Worm (Caenorhabditis elegans) whole organism, L2 larva: ENCODE measurements around the gene ZK596.3.

Experiments used
- C34F6.9 ChIP-seq: fragments of 150-350 bp; optimal IDR thresholded peaks from 2 replicates; lab custom pipeline; 2014; ENCODE audit warnings: missing biosample characterization, missing genetic modification characterization
- F13H6.1 ChIP-seq: sonication (generic microtip); optimal IDR thresholded peaks from 2 replicates; lab custom pipeline; 2016; ENCODE audit warnings: missing genetic modification characterization, missing compliant biosample characterization
- R02D3.7 ChIP-seq: fragments of 150-350 bp; optimal IDR thresholded peaks from 2 replicates; lab custom pipeline; 2014; ENCODE audit warnings: missing biosample characterization, missing genetic modification characterization
- Y55F3AM.14 ChIP-seq: fragments of 200-800 bp; sonication (Bioruptor generic); optimal IDR thresholded peaks from 2 replicates; lab custom pipeline; 2018; ENCODE audit warnings: mild to moderate bottlenecking, missing genetic modification characterization, missing compliant biosample characterization
- ZK546.5 ChIP-seq: sonication (generic microtip); optimal IDR thresholded peaks from 2 replicates; lab custom pipeline; 2017; ENCODE audit warnings: missing biosample characterization, missing genetic modification characterization
- alr-1 ChIP-seq: fragments of 150-350 bp; optimal IDR thresholded peaks from 2 replicates; lab custom pipeline; 2014; ENCODE audit warnings: missing biosample characterization, missing genetic modification characterization
- aly-2 ChIP-seq: fragments of 150-350 bp; optimal IDR thresholded peaks from 2 replicates; lab custom pipeline; 2014; ENCODE audit warnings: missing biosample characterization, missing genetic modification characterization
- ama-1 ChIP-seq: fragments of 150-350 bp; optimal IDR thresholded peaks from 2 replicates; lab custom pipeline; 2018; ENCODE audit warnings: inconsistent platforms
- blmp-1 ChIP-seq: sonication (generic microtip); optimal IDR thresholded peaks from 2 replicates; lab custom pipeline; 2017; ENCODE audit warnings: missing genetic modification characterization, mild to moderate bottlenecking, missing compliant biosample characterization, antibody characterized with exemption, moderate library complexity; ENCODE audit not compliant: insufficient read depth
- ceh-16 ChIP-seq: fragments of 150-350 bp; optimal IDR thresholded peaks from 2 replicates; lab custom pipeline; 2014; ENCODE audit warnings: missing biosample characterization, missing genetic modification characterization
- ceh-82 ChIP-seq: fragments of 150-350 bp; optimal IDR thresholded peaks from 2 replicates; lab custom pipeline; 2014; ENCODE audit warnings: missing biosample characterization, missing genetic modification characterization
- crh-2 ChIP-seq: sonication (generic microtip); optimal IDR thresholded peaks from 2 replicates; lab custom pipeline; 2017; ENCODE audit warnings: missing biosample characterization, missing genetic modification characterization
- dmd-4 ChIP-seq: sonication (generic microtip); optimal IDR thresholded peaks from 2 replicates; lab custom pipeline; 2017; ENCODE audit warnings: missing biosample characterization, missing genetic modification characterization
- egl-27 ChIP-seq: sonication (generic microtip); optimal IDR thresholded peaks from 3 replicates; lab custom pipeline; 2017; ENCODE audit warnings: missing biosample characterization, missing genetic modification reagents, missing genetic modification characterization
- elt-1 ChIP-seq: fragments of 150-350 bp; optimal IDR thresholded peaks from 2 replicates; lab custom pipeline; 2014; ENCODE audit warnings: missing biosample characterization, missing genetic modification characterization
- elt-3 ChIP-seq: sonication (generic microtip); optimal IDR thresholded peaks from 2 replicates; lab custom pipeline; 2017; ENCODE audit warnings: missing biosample characterization, missing genetic modification characterization
- fos-1 ChIP-seq: fragments of 150-350 bp; optimal IDR thresholded peaks from 2 replicates; lab custom pipeline; 2014; ENCODE audit warnings: missing biosample characterization, missing genetic modification characterization
- gmeb-1 ChIP-seq: fragments of 150-350 bp; optimal IDR thresholded peaks from 2 replicates; lab custom pipeline; 2014; ENCODE audit warnings: missing biosample characterization, missing genetic modification characterization
- lin-11 ChIP-seq: fragments of 150-350 bp; sonication (generic microtip); optimal IDR thresholded peaks from 2 replicates; lab custom pipeline; 2014; ENCODE audit warnings: missing biosample characterization, missing genetic modification characterization, inconsistent platforms, mixed read lengths
- lin-13 ChIP-seq: fragments of 150-350 bp; optimal IDR thresholded peaks from 2 replicates; lab custom pipeline; 2014; ENCODE audit warnings: missing biosample characterization, missing genetic modification reagents, missing genetic modification characterization
- lin-39 ChIP-seq: fragments of 150-350 bp; optimal IDR thresholded peaks from 2 replicates; lab custom pipeline; 2014; ENCODE audit warnings: missing biosample characterization, missing genetic modification reagents, missing genetic modification characterization
- lsy-2 ChIP-seq, 2 experiments: fragments of 150-350 bp in 1 of 2; sonication (generic microtip) in 1 of 2; optimal IDR thresholded peaks; 2 replicates each; lab custom pipeline; 2014 to 2017; ENCODE audit warnings: missing biosample characterization in 2 of 2, missing genetic modification characterization in 2 of 2
- mab-5 ChIP-seq: fragments of 150-350 bp; optimal IDR thresholded peaks from 2 replicates; lab custom pipeline; 2014; ENCODE audit warnings: missing biosample characterization, missing genetic modification characterization
- mbf-1 ChIP-seq: sonication (generic microtip); optimal IDR thresholded peaks from 2 replicates; lab custom pipeline; 2017; ENCODE audit warnings: missing biosample characterization, missing genetic modification characterization
- mdl-1 ChIP-seq, 2 experiments: fragments of 150-350 bp in 1 of 2; sonication (generic microtip) in 1 of 2; optimal IDR thresholded peaks; 2 replicates each; lab custom pipeline; 2017; ENCODE audit warnings: missing biosample characterization in 2 of 2, missing genetic modification characterization in 2 of 2
- nhr-10 ChIP-seq: sonication (generic microtip); optimal IDR thresholded peaks from 2 replicates; lab custom pipeline; 2017; ENCODE audit warnings: missing biosample characterization, missing genetic modification characterization
- nhr-11 ChIP-seq: fragments of 150-350 bp; optimal IDR thresholded peaks from 2 replicates; lab custom pipeline; 2014; ENCODE audit warnings: missing biosample characterization, missing genetic modification characterization
- nhr-12 ChIP-seq: fragments of 150-350 bp; optimal IDR thresholded peaks from 2 replicates; lab custom pipeline; 2014; ENCODE audit warnings: missing biosample characterization, missing genetic modification characterization
- nhr-129 ChIP-seq: fragments of 150-350 bp; optimal IDR thresholded peaks from 2 replicates; lab custom pipeline; 2014; ENCODE audit warnings: missing biosample characterization, missing genetic modification characterization
- nhr-21 ChIP-seq: fragments of 150-350 bp; optimal IDR thresholded peaks from 2 replicates; lab custom pipeline; 2014; ENCODE audit warnings: missing biosample characterization, missing genetic modification characterization
- nhr-23 ChIP-seq: fragments of 150-350 bp; optimal IDR thresholded peaks from 2 replicates; lab custom pipeline; 2014; ENCODE audit warnings: missing biosample characterization, missing genetic modification reagents, missing genetic modification characterization
- nhr-237 ChIP-seq: fragments of 150-350 bp; optimal IDR thresholded peaks from 2 replicates; lab custom pipeline; 2014; ENCODE audit warnings: missing biosample characterization, missing genetic modification characterization
- nhr-25 ChIP-seq: fragments of 150-350 bp; sonication (generic microtip); optimal IDR thresholded peaks from 3 replicates; lab custom pipeline; 2014; ENCODE audit warnings: missing biosample characterization, missing genetic modification characterization
- nhr-6 ChIP-seq: fragments of 150-350 bp; optimal IDR thresholded peaks from 2 replicates; lab custom pipeline; 2014; ENCODE audit warnings: missing biosample characterization, missing genetic modification characterization
- nhr-77 ChIP-seq: fragments of 150-350 bp; optimal IDR thresholded peaks from 2 replicates; lab custom pipeline; 2014; ENCODE audit warnings: missing biosample characterization, missing genetic modification characterization
- peb-1 ChIP-seq: fragments of 150-350 bp; optimal IDR thresholded peaks from 2 replicates; lab custom pipeline; 2014; ENCODE audit warnings: missing biosample characterization, missing genetic modification characterization
- sem-4 ChIP-seq: fragments of 150-350 bp; optimal IDR thresholded peaks from 2 replicates; lab custom pipeline; 2014; ENCODE audit warnings: missing biosample characterization, missing genetic modification reagents, missing genetic modification characterization
- skn-1 ChIP-seq: sonication (generic microtip); optimal IDR thresholded peaks from 2 replicates; lab custom pipeline; 2017; ENCODE audit warnings: missing biosample characterization, missing genetic modification characterization
- sma-3 ChIP-seq: sonication (generic microtip); optimal IDR thresholded peaks from 2 replicates; lab custom pipeline; 2016; ENCODE audit warnings: missing genetic modification reagents, missing genetic modification characterization, missing compliant biosample characterization
- sma-9 ChIP-seq, 2 experiments: fragments of 150-350 bp in 1 of 2; sonication (generic microtip) in 1 of 2; optimal IDR thresholded peaks; 2 replicates each; lab custom pipeline; 2014 to 2016; ENCODE audit warnings: missing genetic modification characterization in 2 of 2, mild to moderate bottlenecking in 1 of 2, missing biosample characterization in 1 of 2, missing compliant biosample characterization in 1 of 2, missing genetic modification reagents in 1 of 2, moderate library complexity in 1 of 2
- snpc-4 ChIP-seq: fragments of 150-350 bp; optimal IDR thresholded peaks from 2 replicates; lab custom pipeline; 2014; ENCODE audit warnings: missing biosample characterization, missing genetic modification characterization
- unc-39 ChIP-seq: fragments of 150-350 bp; optimal IDR thresholded peaks from 2 replicates; lab custom pipeline; 2014; ENCODE audit warnings: missing biosample characterization, missing genetic modification characterization
- unc-55 ChIP-seq: fragments of 150-350 bp; sonication (generic microtip); optimal IDR thresholded peaks from 3 replicates; lab custom pipeline; 2014; ENCODE audit warnings: missing biosample characterization, missing genetic modification reagents, missing genetic modification characterization
- unc-62 ChIP-seq: fragments of 150-350 bp; optimal IDR thresholded peaks from 2 replicates; lab custom pipeline; 2014; ENCODE audit warnings: missing biosample characterization, missing genetic modification reagents, missing genetic modification characterization
- zag-1 ChIP-seq: fragments of 150-350 bp; optimal IDR thresholded peaks from 2 replicates; lab custom pipeline; 2014; ENCODE audit warnings: missing biosample characterization, missing genetic modification characterization
- ztf-1 ChIP-seq: fragments of 200-800 bp; sonication (Bioruptor generic); conservative IDR thresholded peaks from 2 replicates; pipeline ENCODE4 v1.3.6; 2022; ENCODE audit warnings: missing genetic modification characterization, missing compliant biosample characterization
- ztf-11 ChIP-seq: sonication (generic microtip); optimal IDR thresholded peaks from 2 replicates; lab custom pipeline; 2017; ENCODE audit warnings: missing biosample characterization, missing genetic modification characterization
- ztf-4 ChIP-seq: fragments of 150-350 bp; optimal IDR thresholded peaks from 2 replicates; lab custom pipeline; 2014; ENCODE audit warnings: missing biosample characterization, missing genetic modification characterization

The ZK596.3 gene

DNA sequence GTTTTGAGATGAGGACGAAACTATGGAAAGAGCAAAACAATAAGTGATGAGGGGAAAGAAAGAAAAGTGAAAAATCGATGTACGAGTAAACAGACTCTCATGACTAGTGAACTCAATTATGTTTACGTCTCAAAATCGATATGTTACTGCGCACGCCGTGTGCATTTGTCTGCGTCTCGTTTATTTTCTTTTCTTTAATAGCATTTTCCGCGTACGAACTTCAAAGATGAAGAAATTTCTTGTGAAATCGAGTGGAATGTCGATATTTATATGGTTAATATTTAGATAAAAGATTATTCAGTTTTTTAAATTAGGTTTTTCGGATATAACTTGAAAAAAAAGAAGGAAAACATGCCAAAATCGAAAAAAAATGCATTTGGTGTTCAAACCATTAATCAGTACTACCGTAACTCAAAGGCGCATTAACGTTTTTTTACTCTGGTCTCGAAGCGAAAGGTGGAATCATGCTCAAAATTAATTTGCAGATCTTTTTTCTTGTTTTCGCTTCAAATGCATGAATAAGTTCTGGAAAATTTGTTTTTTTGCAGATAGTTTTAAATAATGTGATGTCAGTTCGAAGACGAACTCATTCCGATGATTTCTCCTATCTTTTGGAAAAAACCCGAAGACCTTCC is 32.8 kb upstream of the ZK596.3 start, which contains the start of gene fic-1:
fic-1 (plus strand) TSS at position 549 of the 635 bp plus-strand sequence.
- TF ChIP-seq mdl-1 (tag; optimal IDR thresholded peaks at IDR 0.05; lab: Kevin White, UChicago) (peak; percentile 77 to 84), ztf-1 (GFP tag; lab: Robert Waterston, UW) (no peak), nhr-21 (tag; lab: Kevin White, UChicago) (no peak), mbf-1 (tag; lab: Kevin White, UChicago) (no peak), R02D3.7 (no peak), lsy-2 (tag; optimal IDR thresholded peaks at IDR 0.05; lab: Kevin White, UChicago) (peak; percentile 37 to 83), lin-13 (GFP tag; lab: Kevin White, UChicago) (peak; percentile 74), nhr-12 (tag; lab: Kevin White, UChicago) (no peak), nhr-77 (tag; lab: Kevin White, UChicago) (no peak), Y55F3AM.14 (no peak), dmd-4 (tag; lab: Kevin White, UChicago) (no peak), mab-5 (tag; lab: Kevin White, UChicago) (peak; percentile 51), ztf-4 (peak; percentile 63), crh-2 (tag; lab: Kevin White, UChicago) (peak; percentile 90), nhr-11 (no peak), unc-39 (tag; lab: Kevin White, UChicago) (no peak), nhr-237 (tag; lab: Kevin White, UChicago) (no peak), unc-62 (GFP tag; lab: Kevin White, UChicago) (no peak), fos-1 (tag; lab: Kevin White, UChicago) (peak; percentile 19), blmp-1 (tag; lab: Kevin White, UChicago) (no peak), sem-4 (tag; lab: Kevin White, UChicago) (peak; percentile 33), nhr-6 (tag; lab: Kevin White, UChicago) (peak; percentile 56), nhr-129 (tag; lab: Kevin White, UChicago) (peak; percentile 81), egl-27 (tag; lab: Kevin White, UChicago) (no peak), gmeb-1 (no peak), ceh-16 (tag; lab: Kevin White, UChicago) (no peak), ceh-82 (no peak), lin-11 (tag; lab: Kevin White, UChicago) (no peak), aly-2 (tag; lab: Kevin White, UChicago) (no peak), lin-39 (tag; lab: Kevin White, UChicago) (no peak), nhr-23 (tag; lab: Kevin White, UChicago) (no peak), elt-1 (tag; lab: Kevin White, UChicago) (no peak), elt-3 (tag; lab: Kevin White, UChicago) (no peak), ztf-11 (tag; lab: Kevin White, UChicago) (no peak), zag-1 (tag; lab: Kevin White, UChicago) (peak; percentile 64), F13H6.1 (peak; percentile 44), snpc-4 (tag; lab: Kevin White, UChicago) (peak; percentile 36), ZK546.5 (no peak), sma-3 (GFP tag; lab: Kevin White, UChicago) (peak; percentile 22), peb-1 (no peak), unc-55 (GFP tag; lab: Kevin White, UChicago) (peak; percentile 94), sma-9 (GFP tag; optimal IDR thresholded peaks at IDR 0.05; lab: Kevin White, UChicago) (peak; percentile 84), sma-9 (tag; optimal IDR thresholded peaks at IDR 0.05; lab: Kevin White, UChicago) (no peak), alr-1 (tag; lab: Kevin White, UChicago) (no peak), nhr-25 (tag; lab: Kevin White, UChicago) (no peak), C34F6.9 (tag; lab: Kevin White, UChicago) (peak; percentile 92), nhr-10 (tag; lab: Kevin White, UChicago) (no peak), ama-1 (lab: Kevin White, UChicago) (peak; percentile 24), skn-1 (tag; lab: Kevin White, UChicago) (peak; percentile 38)
